Fruit fly (Drosophila melanogaster) whole organism, adult: Measurements from ENCODE around the gene SdhBL.

Experiments used
- CG12768 ChIP-seq: fragments of 200-800 bp; sonication (Bioruptor generic); optimal IDR thresholded peaks from 2 replicates; lab custom pipeline; 2017; ENCODE audit warnings: missing biosample characterization, missing genetic modification characterization, mild to moderate bottlenecking, moderate library complexity, missing genetic modification reagents
- CG14711 ChIP-seq: fragments of 200-800 bp; sonication (Bioruptor generic); optimal IDR thresholded peaks from 2 replicates; lab custom pipeline; 2018; ENCODE audit warnings: missing biosample characterization, mild to moderate bottlenecking, missing genetic modification characterization, moderate library complexity
- CG1620 ChIP-seq: fragments of 200-800 bp; sonication (Bioruptor generic); optimal IDR thresholded peaks from 2 replicates; lab custom pipeline; 2016; ENCODE audit warnings: missing biosample characterization, missing genetic modification characterization
- Crg-1 ChIP-seq: fragments of 200-800 bp; sonication (Bioruptor generic); optimal IDR thresholded peaks from 2 replicates; lab custom pipeline; 2016; ENCODE audit warnings: missing biosample characterization, missing genetic modification characterization
- Hr96 ChIP-seq: fragments of 200-800 bp; sonication (Bioruptor generic); optimal IDR thresholded peaks from 2 replicates; lab custom pipeline; 2016; ENCODE audit warnings: missing biosample characterization, missing genetic modification characterization
- Mnt ChIP-seq: fragments of 200-800 bp; sonication (Bioruptor generic); optimal IDR thresholded peaks from 2 replicates; lab custom pipeline; 2016; ENCODE audit warnings: missing biosample characterization, mild to moderate bottlenecking, missing genetic modification characterization
- bab1 ChIP-seq: fragments of 200-800 bp; sonication (Bioruptor generic); optimal IDR thresholded peaks from 3 replicates; lab custom pipeline; 2019; ENCODE audit warnings: missing biosample characterization, mild to moderate bottlenecking, missing genetic modification characterization, moderate library complexity
- cic ChIP-seq: fragments of 200-800 bp; sonication (Bioruptor generic); optimal IDR thresholded peaks from 2 replicates; lab custom pipeline; 2017; ENCODE audit warnings: missing biosample characterization, mild to moderate bottlenecking, missing genetic modification characterization, moderate library complexity
- cnc ChIP-seq, 2 experiments: fragments of >200 bp; optimal IDR thresholded peaks; 2 replicates each; lab custom pipeline; 2017
- kay ChIP-seq: fragments of 200-800 bp; sonication (Bioruptor generic); peaks from one replicate; lab custom pipeline; 2016; ENCODE audit warnings: missing biosample characterization, missing genetic modification characterization, borderline replicate concordance
- pad ChIP-seq: fragments of 200-800 bp; sonication (Bioruptor generic); optimal IDR thresholded peaks from 3 replicates; lab custom pipeline; 2017; ENCODE audit warnings: missing biosample characterization, missing genetic modification characterization, mild to moderate bottlenecking, moderate library complexity, missing genetic modification reagents

- TF ChIP-seq Hr96 (GFP tag; lab: Kevin White, UChicago) (no peak), bab1 (GFP tag; lab: Kevin White, UChicago) (no peak), cnc (optimal IDR thresholded peaks at IDR 0.05; lab: Kevin White, UChicago) (no peak), pad (GFP tag; lab: Kevin White, UChicago) (no peak), cic (no peak), CG1620 (GFP tag; lab: Kevin White, UChicago) (no peak), CG12768 (GFP tag; lab: Kevin White, UChicago) (no peak), kay (GFP tag; lab: Kevin White, UChicago) (peak; percentile 30), CG14711 (tag; lab: Kevin White, UChicago) (peak; percentile 77), Crg-1 (GFP tag; lab: Kevin White, UChicago) (no peak), Mnt (GFP tag; lab: Kevin White, UChicago) (no peak)
Observed at dm6 chrX:18883999-18884671, 10.1 kb upstream of the SdhBL start, which contains the start of gene CG7332.
